Worm (Caenorhabditis elegans): ENCODE measurements around the gene K04E7.1.

- TF ChIP-seq ama-1 (optimal IDR thresholded peaks at IDR 0.05) (no peak), tbx-11 (GFP tag; IDR thresholded peaks at IDR 0.05) (no peak), B0310.2 (tag; optimal IDR thresholded peaks at IDR 0.05) (no peak), scrt-1 (GFP tag; IDR thresholded peaks at IDR 0.05) (no peak)
These were observed 16.6 kb upstream of the K04E7.1 start for ce11 chrX:6445239-6445638.

Measured in whole organism, early embryonic.